Worm (Caenorhabditis elegans) whole organism, young adult: ENCODE measurements around the gene R160.5.

ENCODE experiments used
- B0336.3 ChIP-seq: fragments of 200-800 bp; sonication (Bioruptor generic); IDR thresholded peaks from 2 replicates; pipeline ENCODE4 v1.3.6; 2022; ENCODE audit warnings: missing genetic modification characterization, missing compliant biosample characterization
- D2030.7 ChIP-seq: fragments of 200-800 bp; sonication (Bioruptor generic); IDR thresholded peaks from 2 replicates; pipeline ENCODE4 v1.3.6; 2022; ENCODE audit warnings: missing genetic modification reagents, missing genetic modification characterization, missing compliant biosample characterization
- F10E7.11 ChIP-seq: sonication (generic microtip); optimal IDR thresholded peaks from 2 replicates; lab custom pipeline; 2017; ENCODE audit warnings: mild to moderate bottlenecking, missing genetic modification characterization, moderate library complexity, missing compliant biosample characterization
- F37B4.10 ChIP-seq: fragments of 200-800 bp; sonication (Bioruptor generic); IDR thresholded peaks from 2 replicates; pipeline ENCODE4 v1.3.6; 2022; ENCODE audit warnings: missing genetic modification characterization, missing compliant biosample characterization
- F52B5.7 ChIP-seq: sonication (generic microtip); optimal IDR thresholded peaks from 2 replicates; lab custom pipeline; 2016; ENCODE audit warnings: mild to moderate bottlenecking, missing genetic modification characterization, missing compliant biosample characterization
- K12H6.12 ChIP-seq: fragments of 200-800 bp; sonication (Bioruptor generic); optimal IDR thresholded peaks from 2 replicates; lab custom pipeline; 2018; ENCODE audit warnings: mild to moderate bottlenecking, missing genetic modification characterization, missing compliant biosample characterization
- Y53F4B.3 ChIP-seq: fragments of 200-800 bp; sonication (Bioruptor generic); IDR thresholded peaks from 2 replicates; pipeline ENCODE4 v1.3.6; 2022; ENCODE audit warnings: missing genetic modification reagents, missing genetic modification characterization, missing compliant biosample characterization
- Y56A3A.18 ChIP-seq: fragments of 200-800 bp; sonication (Bioruptor generic); IDR thresholded peaks from 2 replicates; pipeline ENCODE4 v1.3.6; 2022; ENCODE audit warnings: missing genetic modification reagents, missing genetic modification characterization, missing compliant biosample characterization
- ama-1 ChIP-seq, 3 experiments: fragments of 150-350 bp in 1 of 3; sonication (generic microtip) in 2 of 3; optimal IDR thresholded peaks; 2 replicates each; lab custom pipeline; 2014 to 2018; ENCODE audit warnings: missing biosample characterization in 2 of 3, missing genetic modification characterization in 2 of 3, missing genetic modification reagents in 2 of 3
- aptf-3 ChIP-seq: fragments of 200-800 bp; sonication (Bioruptor generic); IDR thresholded peaks from 2 replicates; pipeline ENCODE4 v1.3.6; 2022; ENCODE audit warnings: missing genetic modification characterization, missing compliant biosample characterization
- bed-2 ChIP-seq: fragments of 200-800 bp; sonication (Bioruptor generic); IDR thresholded peaks from 2 replicates; pipeline ENCODE4 v1.3.6; 2022; ENCODE audit warnings: missing genetic modification reagents, missing genetic modification characterization, missing compliant biosample characterization
- cebp-2 ChIP-seq: fragments of 200-800 bp; sonication (Bioruptor generic); IDR thresholded peaks from 2 replicates; pipeline ENCODE4 v1.3.6; 2022; ENCODE audit warnings: missing genetic modification characterization, missing compliant biosample characterization
- ceh-27 ChIP-seq: fragments of 200-800 bp; sonication (Bioruptor generic); optimal IDR thresholded peaks from 2 replicates; lab custom pipeline; 2018; ENCODE audit warnings: mild to moderate bottlenecking, missing genetic modification characterization, moderate library complexity, missing compliant biosample characterization
- efl-1 ChIP-seq: fragments of 150-350 bp; optimal IDR thresholded peaks from 2 replicates; lab custom pipeline; 2014; ENCODE audit warnings: missing biosample characterization, missing genetic modification reagents, missing genetic modification characterization
- ets-4 ChIP-seq: fragments of 200-800 bp; sonication (Bioruptor generic); optimal IDR thresholded peaks from 2 replicates; lab custom pipeline; 2018; ENCODE audit warnings: mild to moderate bottlenecking, missing genetic modification characterization, missing compliant biosample characterization
- gei-17 ChIP-seq: fragments of 200-800 bp; sonication (Bioruptor generic); optimal IDR thresholded peaks from 2 replicates; lab custom pipeline; 2018; ENCODE audit warnings: mild to moderate bottlenecking, missing genetic modification characterization, missing compliant biosample characterization
- hrde-1 ChIP-seq: sonication (generic microtip); optimal IDR thresholded peaks from 2 replicates; lab custom pipeline; 2016; ENCODE audit warnings: missing genetic modification characterization, mild to moderate bottlenecking, missing compliant biosample characterization, moderate library complexity, missing genotype, missing genetic modification reagents, borderline replicate concordance
- hsf-1 ChIP-seq: fragments of 200-800 bp; sonication (Bioruptor generic); IDR thresholded peaks from 2 replicates; pipeline ENCODE4 v1.3.6; 2022; ENCODE audit warnings: missing genetic modification reagents, missing genetic modification characterization, missing compliant biosample characterization
- lin-40 ChIP-seq: sonication (generic microtip); optimal IDR thresholded peaks from 2 replicates; lab custom pipeline; 2016; ENCODE audit warnings: missing genetic modification characterization, mild to moderate bottlenecking, missing compliant biosample characterization, missing genotype, missing genetic modification reagents
- lsl-1 ChIP-seq: fragments of 200-800 bp; sonication (Bioruptor generic); optimal IDR thresholded peaks from 2 replicates; lab custom pipeline; 2018; ENCODE audit warnings: mild to moderate bottlenecking, missing genetic modification characterization, moderate library complexity, missing compliant biosample characterization
- mxl-1 ChIP-seq: sonication (generic microtip); optimal IDR thresholded peaks from 2 replicates; lab custom pipeline; 2016; ENCODE audit warnings: missing genetic modification characterization, missing compliant biosample characterization
- nfyb-1 ChIP-seq: fragments of 200-800 bp; sonication (Bioruptor generic); IDR thresholded peaks from 2 replicates; pipeline ENCODE4 v1.3.6; 2022; ENCODE audit warnings: missing genetic modification reagents, missing genetic modification characterization, missing compliant biosample characterization
- nhr-90 ChIP-seq: sonication (generic microtip); optimal IDR thresholded peaks from 2 replicates; lab custom pipeline; 2016; ENCODE audit warnings: missing genotype, mild to moderate bottlenecking, missing genetic modification characterization, missing compliant biosample characterization
- pbrm-1 ChIP-seq: fragments of 200-800 bp; sonication (Bioruptor generic); IDR thresholded peaks from 2 replicates; pipeline ENCODE4 v1.3.6; 2022; ENCODE audit warnings: missing genetic modification reagents, missing genetic modification characterization, missing compliant biosample characterization
- pha-4 ChIP-seq: fragments of 150-350 bp; sonication (generic microtip); optimal IDR thresholded peaks from 2 replicates; lab custom pipeline; 2014; ENCODE audit warnings: missing biosample characterization, missing genetic modification reagents, missing genetic modification characterization
- snpc-1.1 ChIP-seq: sonication (generic microtip); optimal IDR thresholded peaks from 2 replicates; lab custom pipeline; 2017; ENCODE audit warnings: missing genetic modification characterization, mild to moderate bottlenecking, missing compliant biosample characterization, antibody characterized with exemption, moderate library complexity, missing genotype, missing genetic modification reagents; ENCODE audit not compliant: insufficient read depth
- somi-1 ChIP-seq: fragments of 200-800 bp; sonication (Bioruptor generic); optimal IDR thresholded peaks from 2 replicates; lab custom pipeline; 2018; ENCODE audit warnings: mild to moderate bottlenecking, missing genetic modification characterization, missing compliant biosample characterization
- tbp1 ChIP-seq: fragments of 200-800 bp; sonication (Bioruptor generic); optimal IDR thresholded peaks from 2 replicates; lab custom pipeline; 2018; ENCODE audit warnings: mild to moderate bottlenecking, missing genetic modification characterization, missing compliant biosample characterization
- tbx-9 ChIP-seq: sonication (generic microtip); optimal IDR thresholded peaks from 2 replicates; lab custom pipeline; 2016; ENCODE audit warnings: borderline replicate concordance, missing genetic modification characterization, inconsistent platforms, missing compliant biosample characterization
- tlf-1 ChIP-seq: fragments of 200-800 bp; sonication (Bioruptor generic); optimal IDR thresholded peaks from 2 replicates; lab custom pipeline; 2018; ENCODE audit warnings: mild to moderate bottlenecking, missing genetic modification characterization, missing compliant biosample characterization
- unc-130 ChIP-seq: sonication (generic microtip); optimal IDR thresholded peaks from 2 replicates; lab custom pipeline; 2016; ENCODE audit warnings: missing genetic modification reagents, missing genetic modification characterization, missing compliant biosample characterization
- xnd-1 ChIP-seq: sonication (generic microtip); optimal IDR thresholded peaks from 2 replicates; lab custom pipeline; 2016; ENCODE audit warnings: missing genotype, missing genetic modification reagents, missing genetic modification characterization, missing compliant biosample characterization
- zfh-2 ChIP-seq: fragments of 200-800 bp; sonication (Bioruptor generic); conservative IDR thresholded peaks from 2 replicates; pipeline ENCODE4 v1.3.6; 2022; ENCODE audit warnings: missing genetic modification reagents, missing genetic modification characterization, missing compliant biosample characterization
- ztf-25 ChIP-seq: fragments of 200-800 bp; sonication (Bioruptor generic); IDR thresholded peaks from 2 replicates; pipeline ENCODE4 v1.3.6; 2022; ENCODE audit warnings: missing genetic modification reagents, missing genetic modification characterization, missing compliant biosample characterization
- ztf-6 ChIP-seq: fragments of 200-800 bp; sonication (Bioruptor generic); IDR thresholded peaks from 2 replicates; pipeline ENCODE4 v1.3.6; 2022; ENCODE audit warnings: missing genetic modification reagents, missing genetic modification characterization, missing compliant biosample characterization

The R160.5 gene

DNA sequence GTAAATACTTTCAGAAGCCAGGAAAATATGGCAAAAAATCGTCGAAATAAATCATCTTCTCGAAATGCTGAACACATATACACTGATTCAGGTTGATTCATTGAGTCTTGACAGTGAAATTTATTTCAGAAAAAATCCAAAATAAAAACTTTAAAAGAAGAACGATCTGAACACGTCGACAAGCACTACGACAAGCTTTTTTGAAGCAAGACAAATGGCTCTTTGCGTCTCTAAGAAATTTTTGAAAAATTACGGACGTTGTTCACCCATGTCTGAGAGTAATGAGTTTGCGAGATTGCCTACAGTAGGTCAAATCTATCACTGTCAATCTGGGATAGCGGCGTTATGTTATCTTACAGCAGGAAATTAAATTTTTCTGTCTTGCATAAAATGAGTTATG lies 6.1 kb upstream of the R160.5 start, which contains the start of gene R160.2:
TSS of gene R160.2 (minus strand) at position 101 of the 400 bp plus-strand sequence.
- TF ChIP-seq ztf-6 (GFP tag; lab: Robert Waterston, UW) (no peak), somi-1 (GFP tag; lab: Kevin White, UChicago) (no peak), lsl-1 (GFP tag; lab: Kevin White, UChicago) (no peak), tbp1 (GFP tag; lab: Kevin White, UChicago) (no peak), pha-4 (no peak), mxl-1 (tag; lab: Kevin White, UChicago) (no peak), Y53F4B.3 (no peak), pbrm-1 (GFP tag; lab: Robert Waterston, UW) (no peak), F10E7.11 (tag; lab: Kevin White, UChicago) (no peak)

DNA sequence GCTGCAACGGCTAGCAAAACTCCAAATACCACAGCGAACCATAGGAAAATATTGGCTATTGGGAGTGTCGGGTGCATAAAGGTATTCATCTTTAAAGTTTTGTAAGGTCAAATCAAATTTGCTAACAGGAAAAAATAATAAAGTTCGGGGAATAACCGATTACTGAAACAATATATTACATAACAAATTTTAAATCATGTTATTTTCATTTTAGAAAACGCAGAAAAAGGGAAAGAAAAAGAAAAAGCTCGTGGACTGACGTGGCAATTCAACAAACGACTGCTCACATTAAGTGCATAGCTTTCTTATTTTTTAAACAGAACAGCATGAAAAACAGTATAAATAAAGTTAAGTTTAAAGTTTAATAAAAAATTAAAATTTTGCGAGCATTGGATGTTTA lies 2.5 kb upstream of the R160.5 start, which contains the start of gene R160.6:
TSS of gene R160.6 (minus strand) at position 101 of the 400 bp plus-strand sequence.
- TF ChIP-seq F52B5.7 (tag; lab: Kevin White, UChicago) (no peak), zfh-2 (no peak), hsf-1 (GFP tag; lab: Robert Waterston, UW) (no peak), snpc-1.1 (no peak), nfyb-1 (GFP tag; lab: Robert Waterston, UW) (no peak), B0336.3 (GFP tag; lab: Robert Waterston, UW) (no peak), tbx-9 (no peak), F10E7.11 (tag; lab: Kevin White, UChicago) (no peak), ets-4 (GFP tag; lab: Kevin White, UChicago) (no peak), ceh-27 (GFP tag; lab: Kevin White, UChicago) (no peak), Y53F4B.3 (no peak), hrde-1 (no peak), unc-130 (GFP tag; lab: Kevin White, UChicago) (no peak), bed-2 (GFP tag; lab: Robert Waterston, UW) (no peak), Y56A3A.18 (GFP tag; lab: Robert Waterston, UW) (no peak), ztf-25 (no peak), lin-40 (tag; lab: Kevin White, UChicago) (no peak), nhr-90 (tag; lab: Kevin White, UChicago) (no peak), K12H6.12 (tag; lab: Kevin White, UChicago) (no peak), D2030.7 (GFP tag; lab: Robert Waterston, UW) (no peak)

DNA sequence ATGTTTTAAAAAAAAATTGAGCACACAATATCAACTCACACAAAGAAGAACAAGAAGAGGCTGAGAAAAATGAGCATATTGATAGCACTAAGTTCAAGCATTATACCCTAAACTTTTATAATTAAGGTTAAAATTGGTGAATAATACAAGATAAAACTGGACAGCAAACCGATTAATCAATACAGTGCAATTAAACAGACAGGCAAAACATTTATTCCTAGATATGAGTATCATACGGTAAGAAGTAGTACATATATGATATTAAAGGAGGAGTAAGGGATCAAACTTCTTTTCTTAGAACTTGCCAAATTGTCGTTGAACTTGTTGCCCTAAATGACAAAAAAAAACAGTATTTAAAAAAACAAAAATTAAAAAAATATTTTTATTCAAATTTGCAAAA lies 1.3 kb upstream of the R160.5 start, which contains the start of gene R160.14:
TSS of gene R160.14 (minus strand) at position 101 of the 400 bp plus-strand sequence.
- TF ChIP-seq tlf-1 (GFP tag; lab: Kevin White, UChicago) (no peak), aptf-3 (GFP tag; lab: Robert Waterston, UW) (no peak), xnd-1 (tag; lab: Kevin White, UChicago) (no peak), F37B4.10 (GFP tag; lab: Robert Waterston, UW) (no peak)

DNA sequence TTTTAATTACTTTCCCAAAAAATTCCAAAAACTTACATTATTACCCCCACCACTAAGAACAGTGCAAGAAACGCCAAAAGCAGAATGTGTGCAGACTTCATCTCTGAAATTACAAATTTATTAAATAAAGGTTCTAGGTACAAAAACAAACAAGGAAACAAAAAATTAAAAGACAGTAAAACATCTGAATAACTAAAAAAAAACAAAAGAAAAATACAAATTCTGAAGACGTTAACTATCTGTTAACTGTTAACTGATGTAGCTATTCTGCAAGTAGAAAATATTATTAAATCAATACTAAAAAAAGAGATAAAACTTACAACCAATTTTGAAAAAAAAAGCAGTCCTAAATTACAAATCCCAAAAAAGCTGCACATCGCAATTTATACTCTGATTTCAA lies 757 bp upstream of the R160.5 start, which contains the start of gene R160.13:
TSS of gene R160.13 (minus strand) at position 101 of the 400 bp plus-strand sequence.
- TF ChIP-seq ama-1 (optimal IDR thresholded peaks at IDR 0.05; lab: Kevin White, UChicago), result no peak
- no peak for TF ChIP-seq ama-1 (GFP tag; optimal IDR thresholded peaks at IDR 0.05; lab: Kevin White, UChicago)

DNA sequence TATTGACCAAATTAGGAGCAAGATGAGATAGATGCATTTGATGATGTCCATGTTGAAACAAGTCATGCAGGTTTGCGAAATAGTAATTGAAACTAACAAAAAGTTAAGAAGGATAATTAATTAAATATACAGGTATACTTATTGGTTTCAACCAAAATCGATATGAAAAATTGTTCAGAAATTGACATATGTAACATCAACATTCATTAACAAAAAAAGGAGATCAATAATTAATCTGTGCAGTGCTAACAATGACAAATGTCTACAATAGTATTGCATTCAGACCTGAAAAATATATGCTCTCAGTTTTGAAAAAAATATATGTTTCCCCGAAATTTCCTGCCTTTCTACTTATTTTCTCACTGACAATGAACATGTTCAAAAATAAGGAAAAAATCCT lies 1.9 kb downstream of the R160.5 start, which contains the start of gene R160.4:
TSS of gene R160.4 (minus strand) at position 101 of the 400 bp plus-strand sequence.
- TF ChIP-seq efl-1 (GFP tag; lab: Kevin White, UChicago), result no peak
- TF ChIP-seq cebp-2 (GFP tag; lab: Robert Waterston, UW), result no peak
- TF ChIP-seq gei-17 (GFP tag; lab: Kevin White, UChicago), result no peak
- TF ChIP-seq hsf-1 (GFP tag; lab: Robert Waterston, UW), result no peak
- TF ChIP-seq ceh-27 (GFP tag; lab: Kevin White, UChicago), result no peak
